Worm (Caenorhabditis elegans) whole organism, L1 larva: Measurements from ENCODE around the gene ent-1.

Experiments
- ama-1 ChIP-seq: fragments of 150-350 bp; optimal IDR thresholded peaks from 2 replicates; lab custom pipeline; 2014
- nhr-11 ChIP-seq: fragments of 150-350 bp; optimal IDR thresholded peaks from 2 replicates; lab custom pipeline; 2014; ENCODE audit warnings: missing biosample characterization, missing genetic modification characterization
- pax-3 ChIP-seq: fragments of 200-800 bp; sonication (Bioruptor generic); optimal IDR thresholded peaks from 2 replicates; lab custom pipeline; 2018; ENCODE audit warnings: mild to moderate bottlenecking, missing genetic modification characterization, moderate library complexity, missing compliant biosample characterization
- zag-1 ChIP-seq: fragments of 150-350 bp; optimal IDR thresholded peaks from 2 replicates; lab custom pipeline; 2014; ENCODE audit warnings: missing biosample characterization, missing genetic modification characterization

- TF ChIP-seq ama-1 (lab: Kevin White, UChicago) (no peak), pax-3 (tag; lab: Kevin White, UChicago) (no peak), nhr-11 (tag; lab: Kevin White, UChicago) (no peak), zag-1 (tag; lab: Kevin White, UChicago) (no peak)
Measured at ce11 chrIV:11659794-11660312, 4.6 kb upstream of the ent-1 start, which contains the start of gene ZK792.1.
